Fruit fly (Drosophila melanogaster) whole organism, embryonic: ENCODE measurements around the gene Pdcd4.

ENCODE experiments used
- CG10147 ChIP-seq: fragments of 200-800 bp; sonication (Bioruptor generic); optimal IDR thresholded peaks from 2 replicates; lab custom pipeline; 2019; ENCODE audit warnings: missing biosample characterization, mild to moderate bottlenecking, missing genetic modification characterization, moderate library complexity
- CG10274 ChIP-seq: fragments of 200-800 bp; sonication (Bioruptor generic); optimal IDR thresholded peaks from 3 replicates; lab custom pipeline; 2017; ENCODE audit warnings: missing biosample characterization, mild to moderate bottlenecking, missing genetic modification characterization
- CG10431 ChIP-seq: fragments of 200-800 bp; sonication (Bioruptor generic); optimal IDR thresholded peaks from 3 replicates; lab custom pipeline; 2018; ENCODE audit warnings: missing biosample characterization, mild to moderate bottlenecking, missing genetic modification characterization
- CG12155 ChIP-seq: fragments of 200-800 bp; sonication (Bioruptor generic); optimal IDR thresholded peaks from 3 replicates; lab custom pipeline; 2016; ENCODE audit warnings: missing biosample characterization, missing genetic modification characterization
- CG14667 ChIP-seq: fragments of 200-800 bp; sonication (Bioruptor generic); IDR thresholded peaks from 2 replicates; pipeline ENCODE4 v1.3.6; 2022; ENCODE audit warnings: missing biosample characterization, missing genetic modification characterization
- CG15269 ChIP-seq: fragments of 200-800 bp; sonication (Bioruptor generic); optimal IDR thresholded peaks from 2 replicates; lab custom pipeline; 2018; ENCODE audit warnings: missing biosample characterization, mild to moderate bottlenecking, missing genetic modification characterization, moderate library complexity
- CG15479 ChIP-seq: fragments of 200-800 bp; sonication (Bioruptor generic); optimal IDR thresholded peaks from 3 replicates; lab custom pipeline; 2019; ENCODE audit warnings: missing biosample characterization, mild to moderate bottlenecking, missing genetic modification characterization, moderate library complexity
- CG1647 ChIP-seq: fragments of 200-800 bp; sonication (Bioruptor generic); optimal IDR thresholded peaks from 3 replicates; lab custom pipeline; 2016; ENCODE audit warnings: missing biosample characterization, missing genetic modification characterization
- CG17328 ChIP-seq: fragments of 200-800 bp; sonication (Bioruptor generic); IDR thresholded peaks from 2 replicates; pipeline ENCODE4 v1.3.6; 2022; ENCODE audit warnings: missing biosample characterization, missing genetic modification characterization
- CG18764 ChIP-seq: fragments of 200-800 bp; sonication (Bioruptor generic); optimal IDR thresholded peaks from 3 replicates; lab custom pipeline; 2016; ENCODE audit warnings: missing biosample characterization, missing genetic modification characterization
- CG2202 ChIP-seq: fragments of 200-800 bp; sonication (Bioruptor generic); optimal IDR thresholded peaks from 2 replicates; lab custom pipeline; 2018; ENCODE audit warnings: missing biosample characterization, mild to moderate bottlenecking, missing genetic modification characterization
- CG32532 ChIP-seq: fragments of 200-800 bp; sonication (Bioruptor generic); IDR thresholded peaks from 2 replicates; pipeline ENCODE4 v1.3.6; 2022; ENCODE audit warnings: missing biosample characterization, missing genetic modification characterization
- CG32767 ChIP-seq: fragments of 200-800 bp; sonication (Bioruptor generic); IDR thresholded peaks from 2 replicates; pipeline ENCODE4 v1.3.6; 2022; ENCODE audit warnings: missing biosample characterization, missing genetic modification characterization
- CG4820 ChIP-seq: fragments of 200-800 bp; sonication (Bioruptor generic); optimal IDR thresholded peaks from 3 replicates; lab custom pipeline; 2016; ENCODE audit warnings: missing biosample characterization, missing genetic modification characterization
- CG6791 ChIP-seq: fragments of 200-800 bp; sonication (Bioruptor generic); IDR thresholded peaks from 3 replicates; pipeline ENCODE4 v1.3.6; 2022; ENCODE audit warnings: missing biosample characterization, missing genetic modification characterization; ENCODE audit not compliant: partially characterized antibody
- CG7372 ChIP-seq: fragments of 200-800 bp; sonication (Bioruptor generic); IDR thresholded peaks from 2 replicates; pipeline ENCODE4 v1.3.6; 2022; ENCODE audit warnings: missing biosample characterization, missing genetic modification characterization
- CG8089 ChIP-seq: fragments of 200-800 bp; sonication (Bioruptor generic); optimal IDR thresholded peaks from 3 replicates; lab custom pipeline; 2016; ENCODE audit warnings: missing biosample characterization, missing genetic modification characterization
- CG8944 ChIP-seq: fragments of 200-800 bp; sonication (Bioruptor generic); optimal IDR thresholded peaks from 3 replicates; lab custom pipeline; 2016; ENCODE audit warnings: missing biosample characterization, missing genetic modification characterization
- CG9797 ChIP-seq: fragments of 200-800 bp; sonication (Bioruptor generic); optimal IDR thresholded peaks from 3 replicates; lab custom pipeline; 2018; ENCODE audit warnings: missing biosample characterization, mild to moderate bottlenecking, missing genetic modification characterization
- Camta ChIP-seq: fragments of 200-800 bp; sonication (Bioruptor generic); optimal IDR thresholded peaks from 2 replicates; lab custom pipeline; 2016; ENCODE audit warnings: missing biosample characterization, missing genetic modification characterization
- Dad ChIP-seq: fragments of 200-800 bp; sonication (Bioruptor generic); optimal IDR thresholded peaks from 3 replicates; lab custom pipeline; 2016; ENCODE audit warnings: missing biosample characterization, missing genetic modification characterization
- Deaf1 ChIP-seq: fragments of 200-800 bp; optimal IDR thresholded peaks from 3 replicates; lab custom pipeline; 2019; ENCODE audit warnings: missing biosample characterization, mild to moderate bottlenecking, missing genetic modification characterization, moderate library complexity
- Drgx ChIP-seq: fragments of 200-800 bp; sonication (Bioruptor generic); IDR thresholded peaks from 2 replicates; pipeline ENCODE4 v1.3.6; 2022; ENCODE audit warnings: missing biosample characterization, missing genetic modification characterization
- Hr78 ChIP-seq, 2 experiments: fragments of 200-800 bp in 1 of 2; fragments of >200 bp in 1 of 2; sonication (Bioruptor generic) in 1 of 2; optimal IDR thresholded peaks; 2 replicates each; lab custom pipeline; 2017 to 2019; ENCODE audit warnings: missing biosample characterization in 2 of 2, missing genetic modification characterization in 2 of 2, mild to moderate bottlenecking in 1 of 2, moderate library complexity in 1 of 2
- Lhr ChIP-seq: fragments of 200-800 bp; sonication (Bioruptor generic); optimal IDR thresholded peaks from 3 replicates; lab custom pipeline; 2017; ENCODE audit warnings: mild to moderate bottlenecking, missing biosample characterization, missing genetic modification reagents, missing genetic modification characterization
- Lpt ChIP-seq: fragments of >200 bp; optimal IDR thresholded peaks from 2 replicates; lab custom pipeline; 2018; ENCODE audit warnings: missing biosample characterization, missing genetic modification characterization
- Med ChIP-seq: fragments of 200-800 bp; sonication (Bioruptor generic); peaks from one replicate; lab custom pipeline; 2016; ENCODE audit warnings: missing biosample characterization, missing genetic modification characterization, mild to moderate bottlenecking, inconsistent platforms, moderate library complexity
- Mes4 ChIP-seq: fragments of 200-800 bp; sonication (Bioruptor generic); optimal IDR thresholded peaks from 2 replicates; lab custom pipeline; 2016; ENCODE audit warnings: missing biosample characterization, missing genetic modification characterization
- Nf-YA ChIP-seq: fragments of 200-800 bp; sonication (Bioruptor generic); IDR thresholded peaks from 2 replicates; pipeline ENCODE4 v1.3.6; 2022; ENCODE audit warnings: missing biosample characterization, missing genetic modification characterization
- NfI ChIP-seq: fragments of 200-800 bp; sonication (Bioruptor generic); optimal IDR thresholded peaks from 3 replicates; lab custom pipeline; 2018; ENCODE audit warnings: missing biosample characterization, mild to moderate bottlenecking, missing genetic modification characterization, moderate library complexity
- Oaz ChIP-seq: fragments of 200-800 bp; sonication (Bioruptor generic); IDR thresholded peaks from 2 replicates; pipeline ENCODE4 v1.3.6; 2022; ENCODE audit warnings: missing biosample characterization, missing genetic modification characterization
- Ravus ChIP-seq: fragments of 200-800 bp; sonication (Bioruptor generic); IDR thresholded peaks from 2 replicates; pipeline ENCODE4 v1.3.6; 2022; ENCODE audit warnings: missing biosample characterization, missing genetic modification characterization
- Stat92E ChIP-seq, 3 experiments: fragments of >200 bp in 2 of 3; fragments of 200-800 bp in 1 of 3; sonication (Bioruptor generic) in 1 of 3; optimal IDR thresholded peaks; 2 replicates each; lab custom pipeline; 2017 to 2019; ENCODE audit warnings: missing biosample characterization in 3 of 3, missing genetic modification characterization in 3 of 3, mild to moderate bottlenecking in 1 of 3, moderate library complexity in 1 of 3
- Vsx1 ChIP-seq: fragments of 200-800 bp; sonication (Bioruptor generic); optimal IDR thresholded peaks from 2 replicates; lab custom pipeline; 2017; ENCODE audit warnings: missing biosample characterization, mild to moderate bottlenecking, missing genetic modification characterization, missing genetic modification reagents
- bcd ChIP-seq: fragments of 200-800 bp; sonication (Bioruptor generic); optimal IDR thresholded peaks from 2 replicates; lab custom pipeline; 2017; ENCODE audit warnings: missing biosample characterization, mild to moderate bottlenecking, missing genetic modification characterization
- cas ChIP-seq: fragments of 200-800 bp; sonication (Bioruptor generic); IDR thresholded peaks from 2 replicates; pipeline ENCODE4 v1.3.6; 2022; ENCODE audit warnings: missing biosample characterization, missing genetic modification characterization
- da ChIP-seq: fragments of 200-800 bp; sonication (Bioruptor generic); optimal IDR thresholded peaks from 2 replicates; lab custom pipeline; 2016; ENCODE audit warnings: missing biosample characterization, missing genetic modification characterization
- fu2 ChIP-seq: fragments of 200-800 bp; sonication (Bioruptor generic); optimal IDR thresholded peaks from 2 replicates; lab custom pipeline; 2016; ENCODE audit warnings: missing biosample characterization, missing genetic modification characterization
- gt ChIP-seq: fragments of 200-800 bp; sonication (Bioruptor generic); IDR thresholded peaks from 2 replicates; pipeline ENCODE4 v1.3.6; 2022; ENCODE audit warnings: missing biosample characterization, missing genetic modification characterization
- hbn ChIP-seq: fragments of 200-800 bp; sonication (Bioruptor generic); IDR thresholded peaks from 2 replicates; pipeline ENCODE4 v1.3.6; 2022; ENCODE audit warnings: missing biosample characterization, missing genetic modification characterization; ENCODE audit not compliant: partially characterized antibody
- ken ChIP-seq: fragments of 200-800 bp; sonication (Bioruptor generic); IDR thresholded peaks from 3 replicates; pipeline ENCODE4 v1.3.6; 2022; ENCODE audit warnings: missing biosample characterization, missing genetic modification characterization
- maf-S ChIP-seq: fragments of 200-800 bp; sonication (Bioruptor generic); optimal IDR thresholded peaks from 2 replicates; lab custom pipeline; 2016; ENCODE audit warnings: missing biosample characterization, missing genetic modification characterization
- pb ChIP-seq: fragments of 200-800 bp; sonication (Bioruptor generic); optimal IDR thresholded peaks from 3 replicates; lab custom pipeline; 2016; ENCODE audit warnings: missing biosample characterization, missing genetic modification characterization
- pfk ChIP-seq: fragments of 200-800 bp; sonication (Bioruptor generic); optimal IDR thresholded peaks from 2 replicates; lab custom pipeline; 2018; ENCODE audit warnings: missing biosample characterization, mild to moderate bottlenecking, missing genetic modification characterization, moderate library complexity
- pnt ChIP-seq: fragments of 200-800 bp; sonication (Bioruptor generic); optimal IDR thresholded peaks from 3 replicates; lab custom pipeline; 2016; ENCODE audit warnings: missing biosample characterization, missing genetic modification characterization
- pzg ChIP-seq: fragments of 200-800 bp; sonication (Bioruptor generic); optimal IDR thresholded peaks from 3 replicates; lab custom pipeline; 2018; ENCODE audit warnings: missing biosample characterization, mild to moderate bottlenecking, missing genetic modification characterization, moderate library complexity
- sd ChIP-seq: fragments of 200-800 bp; sonication (Bioruptor generic); optimal IDR thresholded peaks from 3 replicates; lab custom pipeline; 2018; ENCODE audit warnings: missing biosample characterization, mild to moderate bottlenecking, missing genetic modification characterization, moderate library complexity
- sna ChIP-seq: fragments of 200-800 bp; sonication (Bioruptor generic); IDR thresholded peaks from 2 replicates; pipeline ENCODE4 v1.3.6; 2022; ENCODE audit warnings: missing biosample characterization, missing genetic modification characterization; ENCODE audit not compliant: partially characterized antibody
- ssp ChIP-seq: fragments of 200-800 bp; sonication (Bioruptor generic); IDR thresholded peaks from 2 replicates; pipeline ENCODE4 v1.3.6; 2022; ENCODE audit warnings: missing biosample characterization, missing genetic modification characterization
- stwl ChIP-seq: fragments of 200-800 bp; sonication (Bioruptor generic); optimal IDR thresholded peaks from 3 replicates; lab custom pipeline; 2018; ENCODE audit warnings: missing biosample characterization, mild to moderate bottlenecking, missing genetic modification characterization, moderate library complexity
- wor ChIP-seq: fragments of 200-800 bp; sonication (Bioruptor generic); IDR thresholded peaks from 2 replicates; pipeline ENCODE4 v1.3.6; 2022; ENCODE audit warnings: missing biosample characterization, missing genetic modification characterization
- z ChIP-seq: fragments of 200-800 bp; sonication (Bioruptor generic); IDR thresholded peaks from 3 replicates; pipeline ENCODE4 v1.3.6; 2022; ENCODE audit warnings: missing biosample characterization, missing genetic modification characterization

The Pdcd4 gene

dm6 chrX:13783534-13783949 lies 28.3 kb upstream of the Pdcd4 start, which contains the start of gene inaE (continued):
- TF ChIP-seq Vsx1 (GFP tag; lab: Kevin White, UChicago) (no peak), gt (GFP tag; lab: Robert Waterston, UW) (no peak), wor (no peak), ken (GFP tag; lab: Robert Waterston, UW) (no peak), CG32532 (GFP tag; lab: Robert Waterston, UW) (0 out of 2 replicates have a peak, but pooled peaks have one; percentile 14), CG6791 (peak; percentile 73), pnt (GFP tag; lab: Kevin White, UChicago) (no peak), pfk (GFP tag; lab: Kevin White, UChicago) (no peak), Ravus (GFP tag; lab: Robert Waterston, UW) (no peak), da (GFP tag; lab: Kevin White, UChicago) (no peak), CG10274 (GFP tag; lab: Kevin White, UChicago) (no peak), maf-S (GFP tag; lab: Kevin White, UChicago) (no peak), pzg (GFP tag; lab: Kevin White, UChicago) (peak; percentile 74), CG15269 (tag; lab: Kevin White, UChicago) (no peak), hbn (GFP tag; lab: Robert Waterston, UW) (no peak), CG10431 (GFP tag; lab: Kevin White, UChicago) (no peak), sna (GFP tag; lab: Robert Waterston, UW) (no peak), Deaf1 (tag; lab: Kevin White, UChicago) (peak; percentile 10), CG18764 (no peak), CG10147 (GFP tag; lab: Kevin White, UChicago) (no peak), Drgx (GFP tag; lab: Robert Waterston, UW) (no peak), CG8944 (GFP tag; lab: Kevin White, UChicago) (no peak), CG14667 (GFP tag; lab: Robert Waterston, UW) (no peak), Nf-YA (0 out of 2 replicates have a peak, but pooled peaks have one; percentile 10), CG9797 (GFP tag; lab: Kevin White, UChicago) (peak; percentile 18), CG8089 (GFP tag; lab: Kevin White, UChicago) (no peak), Med (GFP tag; lab: Kevin White, UChicago) (peak; percentile 90), stwl (peak; percentile 69), Stat92E (GFP tag; optimal IDR thresholded peaks at IDR 0.05; lab: Kevin White, UChicago) (peak in 1 of 3 experiments; percentile 63), Dad (no peak), sd (tag; lab: Kevin White, UChicago) (no peak), cas (GFP tag; lab: Robert Waterston, UW) (no peak), CG32767 (no peak), CG4820 (GFP tag; lab: Kevin White, UChicago) (no peak), CG15479 (GFP tag; lab: Kevin White, UChicago) (no peak), fu2 (GFP tag; lab: Kevin White, UChicago) (no peak), NfI (GFP tag; lab: Kevin White, UChicago) (no peak), ssp (GFP tag; lab: Robert Waterston, UW) (peak; percentile 96), CG17328 (GFP tag; lab: Robert Waterston, UW) (no peak), Lhr (GFP tag; lab: Kevin White, UChicago) (peak; percentile 33), Mes4 (no peak), Camta (GFP tag; lab: Kevin White, UChicago) (no peak), CG12155 (GFP tag; lab: Kevin White, UChicago) (no peak), CG7372 (GFP tag; lab: Robert Waterston, UW) (no peak), z (GFP tag; lab: Robert Waterston, UW) (no peak), Hr78 (GFP tag; optimal IDR thresholded peaks at IDR 0.05; lab: Kevin White, UChicago) (no peak), Oaz (no peak), CG1647 (GFP tag; lab: Kevin White, UChicago) (no peak), CG2202 (tag; lab: Kevin White, UChicago) (no peak), pb (GFP tag; lab: Kevin White, UChicago) (no peak), Lpt (GFP tag; lab: Kevin White, UChicago) (no peak), bcd (GFP tag; lab: Kevin White, UChicago) (no peak)
